Worm (Caenorhabditis elegans) whole organism, L4 larva: Measurements from ENCODE around the gene Y69F12A.1.

Experiments used
- D1046.2 ChIP-seq: fragments of 200-800 bp; sonication (Bioruptor generic); IDR thresholded peaks from 2 replicates; pipeline ENCODE4 v1.3.6; 2022; ENCODE audit warnings: missing genetic modification characterization, missing compliant biosample characterization
- F49E8.2 ChIP-seq: sonication (generic microtip); optimal IDR thresholded peaks from 2 replicates; lab custom pipeline; 2016; ENCODE audit warnings: missing compliant biosample characterization, mild to moderate bottlenecking, missing genetic modification characterization, borderline replicate concordance
- Y48G9A.11 ChIP-seq: fragments of 200-800 bp; sonication (Bioruptor generic); IDR thresholded peaks from 2 replicates; pipeline ENCODE4 v1.3.6; 2022; ENCODE audit warnings: missing genetic modification reagents, missing genetic modification characterization, missing compliant biosample characterization
- Y5F2A.4 ChIP-seq: fragments of 200-800 bp; sonication (Bioruptor generic); optimal IDR thresholded peaks from 2 replicates; lab custom pipeline; 2018; ENCODE audit warnings: mild to moderate bottlenecking, missing genetic modification characterization, missing compliant biosample characterization
- Y75B8A.6 ChIP-seq: fragments of 200-800 bp; sonication (Bioruptor generic); IDR thresholded peaks from 2 replicates; pipeline ENCODE4 v1.3.6; 2022; ENCODE audit warnings: missing genetic modification reagents, missing genetic modification characterization, missing compliant biosample characterization
- ZK546.5 ChIP-seq, 2 experiments: sonication (generic microtip); optimal IDR thresholded peaks; 2 replicates each; lab custom pipeline; 2017; ENCODE audit warnings: missing biosample characterization in 2 of 2, missing genetic modification characterization in 2 of 2
- attf-4 ChIP-seq: sonication (generic microtip); optimal IDR thresholded peaks from 3 replicates; lab custom pipeline; 2017; ENCODE audit warnings: missing biosample characterization, missing genetic modification characterization
- ceh-20 ChIP-seq: fragments of 200-800 bp; sonication (Bioruptor generic); IDR thresholded peaks from 2 replicates; pipeline ENCODE4 v1.3.6; 2022; ENCODE audit warnings: missing genetic modification reagents, missing genetic modification characterization, missing compliant biosample characterization
- ceh-32 ChIP-seq: sonication (generic microtip); optimal IDR thresholded peaks from 2 replicates; lab custom pipeline; 2016; ENCODE audit warnings: mild to moderate bottlenecking, missing genetic modification characterization, missing compliant biosample characterization; ENCODE audit not compliant: poor library complexity
- ceh-44 ChIP-seq: fragments of 200-800 bp; sonication (Bioruptor generic); IDR thresholded peaks from 2 replicates; pipeline ENCODE4 v1.3.6; 2022; ENCODE audit warnings: missing genetic modification reagents, missing genetic modification characterization, missing compliant biosample characterization
- ces-1 ChIP-seq: fragments of 150-350 bp; sonication (generic microtip); optimal IDR thresholded peaks from 4 replicates; lab custom pipeline; 2014; ENCODE audit warnings: missing biosample characterization, missing genetic modification reagents, missing genetic modification characterization
- cey-2 ChIP-seq: sonication (generic microtip); optimal IDR thresholded peaks from 3 replicates; lab custom pipeline; 2017; ENCODE audit warnings: missing genetic modification characterization, mild to moderate bottlenecking, missing compliant biosample characterization, antibody characterized with exemption, borderline replicate concordance; ENCODE audit not compliant: insufficient read depth
- daf-19 ChIP-seq: fragments of 200-800 bp; sonication (Bioruptor generic); conservative IDR thresholded peaks from 2 replicates; pipeline ENCODE4 v1.3.6; 2022; ENCODE audit warnings: missing genetic modification characterization, missing compliant biosample characterization
- daf-8 ChIP-seq: fragments of 200-800 bp; sonication (Bioruptor generic); IDR thresholded peaks from 2 replicates; pipeline ENCODE4 v1.3.6; 2022; ENCODE audit warnings: missing genetic modification characterization, missing compliant biosample characterization
- fkh-10 ChIP-seq: fragments of 150-350 bp; optimal IDR thresholded peaks from 2 replicates; lab custom pipeline; 2014; ENCODE audit warnings: missing biosample characterization, missing genetic modification reagents, missing genetic modification characterization
- hlh-30 ChIP-seq: sonication (generic microtip); optimal IDR thresholded peaks from 2 replicates; lab custom pipeline; 2017; ENCODE audit warnings: antibody characterized with exemption, mild to moderate bottlenecking, missing genetic modification characterization, missing compliant biosample characterization; ENCODE audit not compliant: insufficient read depth
- hmg-1.1 ChIP-seq: fragments of 200-800 bp; sonication (Bioruptor generic); IDR thresholded peaks from 2 replicates; pipeline ENCODE4 v1.3.6; 2022; ENCODE audit warnings: missing genetic modification reagents, missing genetic modification characterization, missing compliant biosample characterization
- jun-1 ChIP-seq: fragments of 150-350 bp; optimal IDR thresholded peaks from 2 replicates; lab custom pipeline; 2014; ENCODE audit warnings: missing biosample characterization, missing genetic modification reagents, missing genetic modification characterization
- lin-13 ChIP-seq: fragments of 150-350 bp; optimal IDR thresholded peaks from 2 replicates; lab custom pipeline; 2014; ENCODE audit warnings: missing biosample characterization, missing genetic modification reagents, missing genetic modification characterization
- lir-3 ChIP-seq: sonication (generic microtip); optimal IDR thresholded peaks from 2 replicates; lab custom pipeline; 2016; ENCODE audit warnings: mild to moderate bottlenecking, missing genetic modification characterization, missing compliant biosample characterization
- lsy-2 ChIP-seq, 2 experiments: fragments of 150-350 bp in 1 of 2; sonication (generic microtip) in 1 of 2; optimal IDR thresholded peaks; 2 replicates each; lab custom pipeline; 2014 to 2017; ENCODE audit warnings: missing biosample characterization in 2 of 2, missing genetic modification characterization in 2 of 2
- mxl-3 ChIP-seq: fragments of 200-800 bp; sonication (Bioruptor generic); optimal IDR thresholded peaks from 2 replicates; lab custom pipeline; 2018; ENCODE audit warnings: mild to moderate bottlenecking, missing genetic modification characterization, missing compliant biosample characterization
- nhr-10 ChIP-seq: fragments of 150-350 bp; optimal IDR thresholded peaks from 2 replicates; lab custom pipeline; 2014; ENCODE audit warnings: missing biosample characterization, missing genetic modification characterization
- nhr-102 ChIP-seq: sonication (generic microtip); optimal IDR thresholded peaks from 2 replicates; lab custom pipeline; 2016; ENCODE audit warnings: mild to moderate bottlenecking, missing genetic modification characterization, moderate library complexity, missing compliant biosample characterization
- nhr-237 ChIP-seq: sonication (generic microtip); optimal IDR thresholded peaks from 2 replicates; lab custom pipeline; 2017; ENCODE audit warnings: missing biosample characterization, missing genetic modification characterization
- nhr-42 ChIP-seq: fragments of 200-800 bp; sonication (Bioruptor generic); IDR thresholded peaks from 2 replicates; pipeline ENCODE4 v1.3.6; 2022; ENCODE audit warnings: missing genetic modification characterization, missing compliant biosample characterization
- nhr-48 ChIP-seq: sonication (generic microtip); optimal IDR thresholded peaks from 2 replicates; lab custom pipeline; 2016; ENCODE audit warnings: mild to moderate bottlenecking, missing genetic modification characterization, missing compliant biosample characterization
- php-3 ChIP-seq: fragments of 200-800 bp; sonication (Bioruptor generic); IDR thresholded peaks from 2 replicates; pipeline ENCODE4 v1.3.6; 2022; ENCODE audit warnings: missing genetic modification reagents, missing genetic modification characterization, missing compliant biosample characterization
- sdz-12 ChIP-seq: fragments of 200-800 bp; sonication (Bioruptor generic); optimal IDR thresholded peaks from 2 replicates; lab custom pipeline; 2018; ENCODE audit warnings: mild to moderate bottlenecking, missing genetic modification characterization, missing compliant biosample characterization
- set-16 ChIP-seq: fragments of 200-800 bp; sonication (Bioruptor generic); IDR thresholded peaks from 2 replicates; pipeline ENCODE4 v1.3.6; 2022; ENCODE audit warnings: missing genetic modification reagents, missing genetic modification characterization, missing compliant biosample characterization
- snpc-1.2 ChIP-seq: fragments of 200-800 bp; sonication (Bioruptor generic); IDR thresholded peaks from 2 replicates; pipeline ENCODE4 v1.3.6; 2022; ENCODE audit warnings: missing genetic modification reagents, missing genetic modification characterization, missing compliant biosample characterization
- snpc-4 ChIP-seq: fragments of 150-350 bp; optimal IDR thresholded peaks from 2 replicates; lab custom pipeline; 2014; ENCODE audit warnings: missing biosample characterization, missing genetic modification characterization
- unc-39 ChIP-seq: sonication (generic microtip); optimal IDR thresholded peaks from 2 replicates; lab custom pipeline; 2017; ENCODE audit warnings: missing biosample characterization, missing genetic modification characterization
- unc-62 ChIP-seq, 3 experiments: fragments of 150-350 bp in 1 of 3; sonication (generic microtip); optimal IDR thresholded peaks in 2 of 3; peaks in 1 of 3; 1 replicate in 1 of 3; 2 replicates in 2 of 3; lab custom pipeline; 2014 to 2017; ENCODE audit warnings: missing biosample characterization in 3 of 3, missing genetic modification characterization in 3 of 3, missing genetic modification reagents in 3 of 3, missing genotype in 1 of 3
- ztf-7 ChIP-seq: fragments of 150-350 bp; optimal IDR thresholded peaks from 2 replicates; lab custom pipeline; 2014; ENCODE audit warnings: missing biosample characterization, missing genetic modification characterization

Y69F12A.1 gene

DNA sequence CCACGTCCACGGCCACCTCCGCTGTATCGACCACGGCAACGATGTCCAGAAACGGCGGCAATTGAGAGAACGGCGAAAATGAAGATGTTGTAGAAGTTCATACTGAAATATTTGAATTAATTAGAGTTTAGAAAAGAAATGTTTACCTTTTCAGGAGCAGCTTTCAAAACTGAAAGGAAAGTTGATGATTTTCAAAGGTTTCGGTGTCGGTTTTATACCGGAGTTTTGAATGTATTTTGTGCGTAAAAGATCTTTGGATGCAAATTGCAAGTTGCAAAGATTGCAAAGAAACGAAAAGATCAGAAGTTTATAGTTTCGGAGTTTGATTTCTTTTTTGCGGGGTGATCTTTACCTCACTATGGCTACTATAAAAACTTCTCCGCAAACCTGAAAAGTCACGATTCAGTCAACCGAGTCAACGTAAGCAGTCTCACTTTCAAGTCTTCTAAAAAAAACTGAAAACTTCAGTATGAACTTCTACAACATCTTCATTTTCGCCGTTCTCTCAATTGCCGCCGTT, 2.2 kb downstream of the Y69F12A.1 start, which contains the start of the genes fipr-19 and fipr-18:
fipr-19 (minus strand) TSS at position 101 of the 520 bp plus-strand sequence.
fipr-18 (plus strand) TSS at position 470 of the 520 bp plus-strand sequence.
- TF ChIP-seq unc-39: no peak
- no peak for TF ChIP-seq attf-4 (tag; lab: Kevin White, UChicago)
- no peak for TF ChIP-seq ceh-32 (tag; lab: Kevin White, UChicago)
- no peak for TF ChIP-seq F49E8.2
- TF ChIP-seq mxl-3 (GFP tag; lab: Kevin White, UChicago): no peak
- no peak for TF ChIP-seq Y75B8A.6 (GFP tag; lab: Robert Waterston, UW)
- no peak for TF ChIP-seq lir-3
- TF ChIP-seq snpc-4 (tag; lab: Kevin White, UChicago): no peak
- TF ChIP-seq ceh-20: no peak
- no peak for TF ChIP-seq D1046.2 (GFP tag; lab: Robert Waterston, UW)
- TF ChIP-seq ces-1 (GFP tag; lab: Kevin White, UChicago): no peak
- no peak for TF ChIP-seq lsy-2 (tag; optimal IDR thresholded peaks at IDR 0.05; lab: Kevin White, UChicago)
- TF ChIP-seq php-3: no peak
- no peak for TF ChIP-seq daf-8 (GFP tag; lab: Robert Waterston, UW)
- no peak for TF ChIP-seq Y48G9A.11 (GFP tag; lab: Robert Waterston, UW)
- TF ChIP-seq ceh-44: no peak
- no peak for TF ChIP-seq set-16 (GFP tag; lab: Robert Waterston, UW)
- TF ChIP-seq fkh-10 (GFP tag; lab: Kevin White, UChicago): no peak

DNA sequence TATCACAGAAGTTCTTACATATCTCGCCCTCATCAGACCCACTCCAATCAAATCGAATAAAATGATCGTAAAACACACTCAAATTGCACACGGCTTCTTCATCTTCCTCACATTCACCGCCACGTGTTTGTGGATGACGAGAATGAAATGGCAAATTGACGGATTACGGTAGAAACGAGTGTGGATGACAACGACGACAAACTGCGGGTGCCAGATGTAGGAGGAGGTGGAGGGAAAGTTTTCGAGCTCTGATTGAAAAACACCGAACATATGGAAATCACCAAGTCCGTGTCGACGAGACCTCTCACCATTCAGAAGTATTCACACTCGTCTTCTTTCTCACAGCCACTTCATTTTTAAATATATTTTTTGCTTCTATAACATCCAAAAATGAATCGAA, 3.3 kb downstream of the Y69F12A.1 start, which contains the start of gene mls-1:
mls-1 (plus strand) TSS at position 324 of the 400 bp plus-strand sequence.
- TF ChIP-seq unc-62 (GFP tag; optimal IDR thresholded peaks at IDR 0.05 in 1 of 2; lab: Kevin White, UChicago) (peak in 1 of 2 experiments; percentile 53), unc-62 (tag; optimal IDR thresholded peaks at IDR 0.05; lab: Kevin White, UChicago) (no peak), lin-13 (GFP tag; lab: Kevin White, UChicago) (no peak)

DNA sequence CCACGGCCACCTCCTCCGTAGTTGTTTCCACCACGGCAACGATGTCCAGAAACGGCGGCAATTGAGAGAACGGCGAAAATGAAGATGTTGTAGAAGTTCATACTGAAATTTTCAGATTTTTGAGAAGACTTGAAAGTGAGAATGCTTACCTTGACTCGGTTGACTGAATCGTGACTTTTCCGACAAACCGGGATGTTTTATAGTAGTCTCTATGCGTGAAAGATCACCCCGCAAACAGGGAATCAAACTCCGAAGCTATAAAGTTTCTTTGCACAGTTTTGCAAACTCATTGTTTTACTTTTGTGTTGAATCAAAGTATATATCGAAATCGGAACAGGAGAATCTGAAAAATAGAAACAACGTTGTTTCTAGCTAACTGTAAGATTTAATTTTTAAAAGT, 5.6 kb downstream of the Y69F12A.1 start, which contains the start of gene fipr-20:
fipr-20 (minus strand) TSS at position 101 of the 400 bp plus-strand sequence.
- TF ChIP-seq set-16 (GFP tag; lab: Robert Waterston, UW): no peak
- TF ChIP-seq cey-2 (tag; lab: Kevin White, UChicago): no peak
- no peak for TF ChIP-seq hlh-30
- TF ChIP-seq jun-1 (tag; lab: Kevin White, UChicago): no peak
- TF ChIP-seq snpc-1.2: no peak
- TF ChIP-seq D1046.2 (GFP tag; lab: Robert Waterston, UW): no peak
- no peak for TF ChIP-seq Y75B8A.6 (GFP tag; lab: Robert Waterston, UW)
- TF ChIP-seq Y5F2A.4 (GFP tag; lab: Kevin White, UChicago): no peak
- TF ChIP-seq nhr-42 (GFP tag; lab: Robert Waterston, UW): no peak
- TF ChIP-seq ztf-7: no peak
- no peak for TF ChIP-seq sdz-12 (GFP tag; lab: Kevin White, UChicago)
- TF ChIP-seq nhr-102 (tag; lab: Kevin White, UChicago): no peak
- no peak for TF ChIP-seq nhr-48 (tag; lab: Kevin White, UChicago)
- TF ChIP-seq daf-19 (GFP tag; lab: Robert Waterston, UW): no peak
- TF ChIP-seq nhr-10 (tag; lab: Kevin White, UChicago): no peak
- TF ChIP-seq nhr-237: no peak
- no peak for TF ChIP-seq ZK546.5 (tag; optimal IDR thresholded peaks at IDR 0.05; lab: Kevin White, UChicago)
- no peak for TF ChIP-seq hmg-1.1 (GFP tag; lab: Robert Waterston, UW)
